Worm (Caenorhabditis elegans) whole organism, L1 larva: ENCODE measurements around the gene C37C3.18.

Experiments used
- alr-1 ChIP-seq: fragments of 200-800 bp; sonication (Bioruptor generic); optimal IDR thresholded peaks from 2 replicates; lab custom pipeline; 2018; ENCODE audit warnings: borderline replicate concordance, mild to moderate bottlenecking, missing genetic modification characterization, missing compliant biosample characterization
- aly-2 ChIP-seq: fragments of 150-350 bp; optimal IDR thresholded peaks from 2 replicates; lab custom pipeline; 2014; ENCODE audit warnings: missing biosample characterization, missing genetic modification characterization
- fkh-8 ChIP-seq: sonication (generic microtip); optimal IDR thresholded peaks from 2 replicates; lab custom pipeline; 2016; ENCODE audit warnings: mild to moderate bottlenecking, missing genetic modification characterization, missing compliant biosample characterization
- hpl-2 ChIP-seq: fragments of 150-350 bp; optimal IDR thresholded peaks from 2 replicates; lab custom pipeline; 2014; ENCODE audit warnings: missing biosample characterization, missing genetic modification reagents, missing genetic modification characterization
- pag-3 ChIP-seq: sonication (generic microtip); optimal IDR thresholded peaks from 2 replicates; lab custom pipeline; 2017; ENCODE audit warnings: missing genetic modification characterization, mild to moderate bottlenecking, missing compliant biosample characterization, antibody characterized with exemption, borderline replicate concordance; ENCODE audit not compliant: insufficient read depth
- skn-1 ChIP-seq: fragments of 150-350 bp; optimal IDR thresholded peaks from 2 replicates; lab custom pipeline; 2014; ENCODE audit warnings: missing biosample characterization, missing genetic modification characterization

Gene C37C3.18

ce11 chrV:7904389-7904788, 49.6 kb downstream of the C37C3.18 start:
- no peak for TF ChIP-seq hpl-2 (GFP tag; lab: Kevin White, UChicago)
- no peak for TF ChIP-seq pag-3 (tag; lab: Kevin White, UChicago)
- no peak for TF ChIP-seq alr-1
- TF ChIP-seq skn-1 (tag; lab: Kevin White, UChicago) = no peak
- no peak for TF ChIP-seq aly-2 (tag; lab: Kevin White, UChicago)
- no peak for TF ChIP-seq fkh-8 (tag; lab: Kevin White, UChicago)
